Worm (Caenorhabditis elegans) whole organism, early embryonic: ENCODE results near the gene F59A6.13.

Experiments used
- B0310.2 ChIP-seq: sonication (generic microtip); optimal IDR thresholded peaks from 2 replicates; lab custom pipeline; 2016; ENCODE audit warnings: mild to moderate bottlenecking, missing genetic modification characterization, missing compliant biosample characterization
- F13C5.2 ChIP-seq: sonication (generic microtip); optimal IDR thresholded peaks from 2 replicates; lab custom pipeline; 2017; ENCODE audit warnings: mild to moderate bottlenecking, missing genetic modification characterization, inconsistent platforms, missing compliant biosample characterization
- aly-1 ChIP-seq: sonication (generic microtip); optimal IDR thresholded peaks from 2 replicates; lab custom pipeline; 2016; ENCODE audit warnings: missing genetic modification characterization, missing compliant biosample characterization
- ama-1 ChIP-seq: fragments of 150-350 bp; optimal IDR thresholded peaks from 2 replicates; lab custom pipeline; 2014
- ceh-13 ChIP-seq: fragments of 200-800 bp; sonication (Bioruptor generic); optimal IDR thresholded peaks from 2 replicates; lab custom pipeline; 2018; ENCODE audit warnings: mild to moderate bottlenecking, missing genetic modification characterization, missing compliant biosample characterization
- ceh-36 ChIP-seq: sonication (generic microtip); optimal IDR thresholded peaks from 2 replicates; lab custom pipeline; 2016; ENCODE audit warnings: missing genetic modification characterization, inconsistent platforms, missing compliant biosample characterization
- ets-7 ChIP-seq: sonication (generic microtip); optimal IDR thresholded peaks from 2 replicates; lab custom pipeline; 2016; ENCODE audit warnings: missing genotype, missing genetic modification characterization, missing compliant biosample characterization
- flt-1 ChIP-seq: fragments of 200-800 bp; sonication (Bioruptor generic); IDR thresholded peaks from 2 replicates; pipeline ENCODE4 v1.3.6; 2022; ENCODE audit warnings: missing genetic modification characterization, missing compliant biosample characterization
- hmbx-1 ChIP-seq: sonication (generic microtip); optimal IDR thresholded peaks from 2 replicates; lab custom pipeline; 2016; ENCODE audit warnings: mild to moderate bottlenecking, missing genetic modification characterization, missing compliant biosample characterization
- hmg-4 ChIP-seq: fragments of 200-800 bp; sonication (Bioruptor generic); optimal IDR thresholded peaks from 2 replicates; lab custom pipeline; 2018; ENCODE audit warnings: mild to moderate bottlenecking, missing genetic modification characterization, missing compliant biosample characterization
- hnd-1 ChIP-seq: sonication (generic microtip); optimal IDR thresholded peaks from 2 replicates; lab custom pipeline; 2016; ENCODE audit warnings: missing genetic modification characterization, missing compliant biosample characterization
- pes-1 ChIP-seq: fragments of 200-800 bp; sonication (Bioruptor generic); IDR thresholded peaks from 2 replicates; pipeline ENCODE4 v1.3.6; 2022; ENCODE audit warnings: missing genetic modification reagents, missing genetic modification characterization, missing compliant biosample characterization
- scrt-1 ChIP-seq: fragments of 200-800 bp; sonication (Bioruptor generic); IDR thresholded peaks from 2 replicates; pipeline ENCODE4 v1.3.6; 2022; ENCODE audit warnings: missing genetic modification characterization, missing compliant biosample characterization
- sea-1 ChIP-seq: fragments of 200-800 bp; sonication (Bioruptor generic); conservative IDR thresholded peaks from 2 replicates; pipeline ENCODE4 v1.3.6; 2022; ENCODE audit warnings: missing genetic modification characterization, missing compliant biosample characterization
- tbx-11 ChIP-seq: fragments of 200-800 bp; sonication (Bioruptor generic); IDR thresholded peaks from 2 replicates; pipeline ENCODE4 v1.3.6; 2022; ENCODE audit warnings: missing genetic modification characterization, missing compliant biosample characterization
- tbx-37 ChIP-seq: fragments of 200-800 bp; sonication (Bioruptor generic); conservative IDR thresholded peaks from 2 replicates; pipeline ENCODE4 v1.3.6; 2022; ENCODE audit warnings: missing genetic modification reagents, missing genetic modification characterization, missing compliant biosample characterization
- tra-4 ChIP-seq: sonication (generic microtip); optimal IDR thresholded peaks from 2 replicates; lab custom pipeline; 2017; ENCODE audit warnings: missing genetic modification characterization, missing compliant biosample characterization

F59A6.13 gene

DNA sequence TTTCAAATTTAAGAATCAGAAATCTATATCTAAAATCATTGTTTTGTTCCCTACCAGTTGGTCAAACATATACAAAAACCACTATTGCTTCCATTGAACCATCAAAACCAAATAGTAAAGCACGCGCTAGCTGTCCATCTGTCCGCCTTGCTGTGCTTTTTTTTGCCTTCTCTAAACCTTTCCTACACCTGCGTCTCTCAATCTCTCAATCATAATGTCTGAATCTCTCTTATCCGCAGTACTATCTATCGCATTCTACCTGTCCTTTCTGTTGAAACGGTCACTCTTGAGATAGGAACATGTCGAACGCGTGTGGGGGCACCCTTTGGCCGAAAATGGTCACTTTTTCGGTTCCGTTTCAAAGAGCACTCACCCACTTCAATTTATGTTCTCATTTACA lies 24.7 kb downstream of the F59A6.13 start:
- no peak for TF ChIP-seq aly-1 (tag; lab: Kevin White, UChicago)
- no peak for TF ChIP-seq flt-1 (GFP tag; lab: Robert Waterston, UW)
- TF ChIP-seq hmg-4 (GFP tag; lab: Kevin White, UChicago), result no peak
- TF ChIP-seq hnd-1, result no peak
- no peak for TF ChIP-seq pes-1 (GFP tag; lab: Robert Waterston, UW)
- TF ChIP-seq ceh-13, result no peak

DNA sequence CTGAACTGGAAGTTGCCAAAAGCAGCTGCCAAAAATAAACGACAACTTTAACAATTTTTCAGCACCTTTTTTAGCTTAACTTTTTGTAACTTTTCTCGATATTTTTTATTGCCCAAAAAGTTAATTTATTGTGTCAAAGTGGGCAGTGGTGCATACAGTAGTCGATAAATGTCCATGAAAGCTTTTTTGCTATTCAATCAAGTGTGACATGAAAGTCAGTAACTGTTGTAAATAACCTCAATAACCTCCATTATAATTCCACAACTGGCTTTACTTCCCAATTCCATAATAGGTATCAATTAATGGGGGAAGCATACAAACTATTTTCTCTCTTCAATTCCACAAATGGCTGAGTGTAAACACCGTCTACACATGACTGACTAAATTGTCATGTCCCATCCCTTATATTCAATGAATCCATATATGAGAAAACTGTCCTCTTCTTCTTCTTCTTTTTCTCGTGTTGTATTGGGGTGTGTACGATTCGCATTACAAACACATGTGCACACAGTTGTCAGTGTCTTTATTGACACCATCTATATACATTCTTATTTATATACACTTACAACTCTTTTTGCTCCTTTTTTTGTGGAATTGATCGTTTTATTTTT lies 25.7 kb downstream of the F59A6.13 start:
- TF ChIP-seq pes-1 (GFP tag; lab: Robert Waterston, UW) (no peak), ceh-13 (no peak), hnd-1 (no peak), ceh-36 (no peak), aly-1 (tag; lab: Kevin White, UChicago) (no peak), ets-7 (tag; lab: Kevin White, UChicago) (no peak), hmg-4 (GFP tag; lab: Kevin White, UChicago) (no peak), flt-1 (GFP tag; lab: Robert Waterston, UW) (no peak), sea-1 (GFP tag; lab: Robert Waterston, UW) (no peak), F13C5.2 (tag; lab: Kevin White, UChicago) (no peak)

DNA sequence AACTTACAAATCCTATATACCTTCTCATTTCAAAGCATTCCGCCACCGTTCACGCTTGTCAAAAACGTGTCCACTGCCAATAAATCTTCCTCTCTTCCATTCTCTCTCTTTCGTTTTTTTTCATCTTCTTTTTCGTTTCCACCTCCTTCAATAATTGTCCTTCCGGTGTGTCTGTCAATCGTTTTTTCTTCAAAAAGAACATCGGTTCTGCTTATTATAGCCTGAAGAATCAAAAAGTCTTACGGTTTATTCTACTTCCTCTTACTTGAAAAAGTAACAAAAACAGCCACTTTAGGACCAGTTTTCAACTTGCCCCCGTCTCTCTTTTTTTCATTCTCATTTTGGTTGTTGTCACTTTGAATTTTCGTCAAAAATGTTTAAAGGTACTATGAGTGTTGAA lies 26.6 kb downstream of the F59A6.13 start:
- no peak for TF ChIP-seq ets-7 (tag; lab: Kevin White, UChicago)
- TF ChIP-seq F13C5.2 (tag; lab: Kevin White, UChicago), result no peak
- TF ChIP-seq sea-1 (GFP tag; lab: Robert Waterston, UW), result no peak
- TF ChIP-seq hmg-4 (GFP tag; lab: Kevin White, UChicago), result no peak
- TF ChIP-seq aly-1 (tag; lab: Kevin White, UChicago), result no peak
- no peak for TF ChIP-seq tbx-37 (GFP tag; lab: Robert Waterston, UW)

DNA sequence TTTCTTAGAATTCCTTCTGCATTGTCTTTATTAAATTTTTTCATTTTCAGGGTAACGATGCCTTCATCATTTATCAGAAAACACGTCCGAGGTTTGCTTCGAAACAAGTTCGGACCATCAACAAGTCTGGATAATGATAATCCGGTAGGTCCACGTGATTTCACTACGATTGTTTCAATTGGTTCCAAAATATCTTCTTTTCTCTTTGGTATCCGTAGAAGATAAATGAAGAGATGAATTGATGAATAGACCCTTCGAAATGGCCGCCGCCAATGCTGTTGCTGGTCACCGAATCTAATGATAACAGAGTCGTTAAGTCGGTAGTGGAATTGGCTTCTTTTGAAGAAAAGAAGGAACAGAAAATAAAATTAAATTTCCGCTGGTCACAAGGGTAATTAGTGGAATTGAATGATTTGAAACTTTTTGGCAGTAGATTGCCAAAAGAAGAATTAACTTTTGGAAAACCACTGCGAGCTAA lies 27.3 kb downstream of the F59A6.13 start, which contains the start of gene F33G12.6:
Gene F33G12.6, plus strand, starts transcription at position 51 of the 478 bp plus-strand sequence.
- TF ChIP-seq tbx-11 (GFP tag; lab: Robert Waterston, UW), result no peak

DNA sequence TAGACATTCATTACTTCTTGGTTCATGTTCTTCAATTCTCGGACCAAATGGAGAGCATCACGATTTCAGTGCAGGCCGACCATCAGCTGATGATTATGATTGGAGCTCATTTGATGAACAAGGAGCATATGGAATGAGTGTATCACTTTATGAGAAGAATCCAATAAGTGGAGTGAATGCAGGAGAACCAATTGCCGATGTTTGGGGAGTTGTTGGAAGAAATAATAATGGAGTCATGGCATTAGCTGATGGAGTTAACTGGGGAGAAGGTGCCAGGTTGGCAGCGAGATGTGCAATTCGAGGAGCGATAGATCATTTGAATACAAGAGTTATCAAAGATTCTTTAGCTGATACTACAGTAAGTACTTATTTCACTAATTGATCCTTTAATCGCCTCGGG lies 28.2 kb downstream of the F59A6.13 start:
- TF ChIP-seq scrt-1, result no peak
- TF ChIP-seq hmg-4 (GFP tag; lab: Kevin White, UChicago), result no peak
- no peak for TF ChIP-seq aly-1 (tag; lab: Kevin White, UChicago)
- TF ChIP-seq B0310.2 (tag; lab: Kevin White, UChicago), result no peak
- TF ChIP-seq F13C5.2 (tag; lab: Kevin White, UChicago), result no peak
- no peak for TF ChIP-seq flt-1 (GFP tag; lab: Robert Waterston, UW)
- no peak for TF ChIP-seq pes-1 (GFP tag; lab: Robert Waterston, UW)
- no peak for TF ChIP-seq hmbx-1
- TF ChIP-seq sea-1 (GFP tag; lab: Robert Waterston, UW), result no peak
- no peak for TF ChIP-seq hnd-1
- TF ChIP-seq tbx-11 (GFP tag; lab: Robert Waterston, UW), result no peak
- TF ChIP-seq ceh-36, result no peak
- TF ChIP-seq tra-4 (tag; lab: Kevin White, UChicago), result no peak
- TF ChIP-seq ets-7 (tag; lab: Kevin White, UChicago), result no peak

DNA sequence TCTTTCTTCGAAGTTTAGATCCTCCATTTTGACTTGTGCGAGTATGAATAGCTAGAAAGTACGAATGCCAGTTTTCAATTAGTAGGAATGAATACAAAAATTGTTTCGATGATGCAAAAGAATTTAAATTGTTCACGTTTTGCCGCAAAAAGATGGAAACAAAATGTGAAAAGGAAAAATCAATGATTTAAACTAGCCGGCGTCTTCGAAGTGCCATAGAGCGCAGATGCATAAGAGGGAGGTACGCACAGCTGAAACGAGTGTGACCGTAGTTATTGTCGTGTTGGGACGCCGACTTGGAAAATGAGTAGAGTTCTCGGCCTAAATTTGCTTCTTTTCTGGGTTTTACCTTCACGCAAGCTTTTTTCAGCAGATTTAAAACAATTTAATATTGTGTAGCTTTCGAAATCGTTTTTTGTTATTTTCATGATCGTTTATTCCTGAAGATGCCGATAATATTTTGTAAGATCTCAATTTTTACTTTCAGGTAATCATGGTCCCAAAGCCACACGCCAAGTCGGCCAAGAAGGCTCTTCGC lies 32.6 kb downstream of the F59A6.13 start, which contains the start of the genes ify-1 and rpl-22:
Gene ify-1, minus strand, starts transcription at position 51 of the 538 bp plus-strand sequence.
Gene rpl-22, plus strand, starts transcription at position 488 of the 538 bp plus-strand sequence.
- TF ChIP-seq flt-1 (GFP tag; lab: Robert Waterston, UW) (peak; percentile 69; the same call in 1 of the 2 replicates), ceh-36 (no peak), scrt-1 (no peak; the same call in 1 of the 2 replicates), F13C5.2 (tag; lab: Kevin White, UChicago) (peak; percentile 83), hmg-4 (GFP tag; lab: Kevin White, UChicago) (peak; percentile 65), tbx-37 (GFP tag; lab: Robert Waterston, UW) (peak; percentile 56; the same call in 1 of the 2 replicates), aly-1 (tag; lab: Kevin White, UChicago) (no peak), hmbx-1 (no peak), hnd-1 (no peak), ets-7 (tag; lab: Kevin White, UChicago) (no peak), sea-1 (GFP tag; lab: Robert Waterston, UW) (no peak), ceh-13 (no peak), tbx-11 (GFP tag; lab: Robert Waterston, UW) (no peak), B0310.2 (tag; lab: Kevin White, UChicago) (no peak), tra-4 (tag; lab: Kevin White, UChicago) (no peak), pes-1 (GFP tag; lab: Robert Waterston, UW) (no peak)

DNA sequence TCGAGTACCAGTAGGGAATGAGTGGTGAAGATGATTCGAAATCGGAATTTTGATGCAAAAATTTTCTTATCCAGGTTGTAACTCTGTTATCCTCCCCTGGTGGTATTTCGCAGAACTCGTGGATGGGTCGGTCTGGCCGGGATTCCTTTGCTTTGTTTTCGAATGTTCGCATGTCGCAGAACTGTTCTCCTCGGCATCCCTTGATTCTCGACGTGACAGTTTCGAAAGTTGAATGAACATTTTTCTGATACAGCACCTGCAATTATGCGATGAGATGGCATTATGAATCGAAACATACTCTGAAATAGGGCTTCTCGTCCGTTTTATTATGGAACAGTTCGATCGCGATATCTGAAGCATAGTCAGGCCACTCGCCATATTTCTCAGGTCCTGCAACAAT lies 33.6 kb downstream of the F59A6.13 start:
- TF ChIP-seq tbx-37 (GFP tag; lab: Robert Waterston, UW) (no peak), tbx-11 (GFP tag; lab: Robert Waterston, UW) (no peak), ceh-13 (no peak), ama-1 (lab: Kevin White, UChicago) (no peak), hnd-1 (no peak), sea-1 (GFP tag; lab: Robert Waterston, UW) (no peak), scrt-1 (no peak), ets-7 (tag; lab: Kevin White, UChicago) (no peak), aly-1 (tag; lab: Kevin White, UChicago) (no peak), hmbx-1 (no peak), flt-1 (GFP tag; lab: Robert Waterston, UW) (no peak), tra-4 (tag; lab: Kevin White, UChicago) (no peak), pes-1 (GFP tag; lab: Robert Waterston, UW) (no peak), F13C5.2 (tag; lab: Kevin White, UChicago) (no peak), B0310.2 (tag; lab: Kevin White, UChicago) (no peak)
